Fruit fly (Drosophila melanogaster) whole organism, embryonic: ENCODE data around the gene CG18302.

ENCODE experiments used
- Atf3 ChIP-seq: fragments of 200-800 bp; sonication (Bioruptor generic); optimal IDR thresholded peaks from 3 replicates; lab custom pipeline; 2016; ENCODE audit warnings: missing biosample characterization, missing genetic modification characterization
- Bgb ChIP-seq: fragments of 200-800 bp; sonication (Bioruptor generic); IDR thresholded peaks from 2 replicates; pipeline ENCODE4 v1.3.6; 2022; ENCODE audit warnings: missing biosample characterization, missing genetic modification characterization; ENCODE audit not compliant: partially characterized antibody
- CG10431 ChIP-seq: fragments of 200-800 bp; sonication (Bioruptor generic); optimal IDR thresholded peaks from 3 replicates; lab custom pipeline; 2018; ENCODE audit warnings: missing biosample characterization, mild to moderate bottlenecking, missing genetic modification characterization
- CG11085 ChIP-seq: fragments of 200-800 bp; sonication (Bioruptor generic); IDR thresholded peaks from 2 replicates; pipeline ENCODE4 v1.3.6; 2022; ENCODE audit warnings: missing biosample characterization, missing genetic modification characterization
- CG1233 ChIP-seq: fragments of 200-800 bp; sonication (Bioruptor generic); optimal IDR thresholded peaks from 4 replicates; lab custom pipeline; 2018; ENCODE audit warnings: missing biosample characterization, mild to moderate bottlenecking, missing genetic modification characterization
- CG12769 ChIP-seq: fragments of 200-800 bp; sonication (Bioruptor generic); optimal IDR thresholded peaks from 2 replicates; lab custom pipeline; 2019; ENCODE audit warnings: missing biosample characterization, mild to moderate bottlenecking, missing genetic modification characterization, moderate library complexity
- CG13775 ChIP-seq: fragments of 200-800 bp; sonication (Bioruptor generic); optimal IDR thresholded peaks from 3 replicates; lab custom pipeline; 2017; ENCODE audit warnings: missing biosample characterization, mild to moderate bottlenecking, missing genetic modification characterization
- CG14014 ChIP-seq: fragments of 200-800 bp; sonication (Bioruptor generic); IDR thresholded peaks from 2 replicates; pipeline ENCODE4 v1.3.6; 2022; ENCODE audit warnings: missing biosample characterization, missing genetic modification characterization
- CG14667 ChIP-seq: fragments of 200-800 bp; sonication (Bioruptor generic); IDR thresholded peaks from 2 replicates; pipeline ENCODE4 v1.3.6; 2022; ENCODE audit warnings: missing biosample characterization, missing genetic modification characterization
- CG17359 ChIP-seq: fragments of 200-800 bp; sonication (Bioruptor generic); optimal IDR thresholded peaks from 3 replicates; lab custom pipeline; 2018; ENCODE audit warnings: missing biosample characterization, mild to moderate bottlenecking, missing genetic modification characterization, moderate library complexity
- CG2116 ChIP-seq: fragments of 200-800 bp; sonication (Bioruptor generic); optimal IDR thresholded peaks from 3 replicates; lab custom pipeline; 2018; ENCODE audit warnings: missing biosample characterization, mild to moderate bottlenecking, missing genetic modification characterization
- CG30020 ChIP-seq: fragments of 200-800 bp; optimal IDR thresholded peaks from 2 replicates; lab custom pipeline; 2019; ENCODE audit warnings: missing biosample characterization, mild to moderate bottlenecking, missing genetic modification characterization, moderate library complexity
- CG3847 ChIP-seq: fragments of 200-800 bp; sonication (Bioruptor generic); IDR thresholded peaks from 2 replicates; pipeline ENCODE4 v1.3.6; 2022; ENCODE audit warnings: missing biosample characterization, missing genetic modification characterization
- CG6654 ChIP-seq: fragments of 200-800 bp; sonication (Bioruptor generic); optimal IDR thresholded peaks from 2 replicates; lab custom pipeline; 2017; ENCODE audit warnings: missing biosample characterization, mild to moderate bottlenecking, missing genetic modification characterization
- CG6683 ChIP-seq: fragments of 200-800 bp; sonication (Bioruptor generic); optimal IDR thresholded peaks from 2 replicates; lab custom pipeline; 2017; ENCODE audit warnings: missing biosample characterization, mild to moderate bottlenecking, missing genetic modification characterization, missing genetic modification reagents
- CG8944 ChIP-seq: fragments of 200-800 bp; sonication (Bioruptor generic); optimal IDR thresholded peaks from 3 replicates; lab custom pipeline; 2016; ENCODE audit warnings: missing biosample characterization, missing genetic modification characterization
- CTCF ChIP-seq: fragments of 200-800 bp; sonication (Bioruptor generic); optimal IDR thresholded peaks from 2 replicates; lab custom pipeline; 2017; ENCODE audit warnings: missing biosample characterization, mild to moderate bottlenecking, missing genetic modification characterization, moderate library complexity
- E2f2 ChIP-seq: fragments of 200-800 bp; sonication (Bioruptor generic); IDR thresholded peaks from 2 replicates; pipeline ENCODE4 v1.3.6; 2022; ENCODE audit warnings: missing biosample characterization, missing genetic modification characterization
- Eip74EF ChIP-seq, 2 experiments: fragments of 200-800 bp in 1 of 2; fragments of >200 bp in 1 of 2; sonication (Bioruptor generic) in 1 of 2; optimal IDR thresholded peaks; 2 replicates each; lab custom pipeline; 2017 to 2019; ENCODE audit warnings: missing biosample characterization in 2 of 2, missing genetic modification characterization in 2 of 2, mild to moderate bottlenecking in 1 of 2, moderate library complexity in 1 of 2
- Fer1 ChIP-seq: fragments of 200-800 bp; sonication (Bioruptor generic); optimal IDR thresholded peaks from 2 replicates; lab custom pipeline; 2017; ENCODE audit warnings: missing biosample characterization, mild to moderate bottlenecking, missing genetic modification characterization
- HLH54F ChIP-seq: fragments of 200-800 bp; sonication (Bioruptor generic); optimal IDR thresholded peaks from 3 replicates; lab custom pipeline; 2016; ENCODE audit warnings: missing biosample characterization, missing genetic modification characterization
- Hmr ChIP-seq: fragments of 200-800 bp; sonication (Bioruptor generic); optimal IDR thresholded peaks from 3 replicates; lab custom pipeline; 2017; ENCODE audit warnings: mild to moderate bottlenecking, missing biosample characterization, missing genetic modification reagents, missing genetic modification characterization
- Hr3 ChIP-seq: fragments of 200-800 bp; sonication (Bioruptor generic); optimal IDR thresholded peaks from 3 replicates; lab custom pipeline; 2016; ENCODE audit warnings: missing biosample characterization, missing genetic modification characterization
- Jarid2 ChIP-seq: fragments of 200-800 bp; sonication (Bioruptor generic); optimal IDR thresholded peaks from 3 replicates; lab custom pipeline; 2017; ENCODE audit warnings: mild to moderate bottlenecking, missing biosample characterization, missing genetic modification reagents, missing genetic modification characterization
- NC2α ChIP-seq: fragments of 200-800 bp; sonication (Bioruptor generic); optimal IDR thresholded peaks from 2 replicates; lab custom pipeline; 2016; ENCODE audit warnings: missing biosample characterization, missing genetic modification characterization
- NfI ChIP-seq: fragments of 200-800 bp; sonication (Bioruptor generic); optimal IDR thresholded peaks from 3 replicates; lab custom pipeline; 2018; ENCODE audit warnings: missing biosample characterization, mild to moderate bottlenecking, missing genetic modification characterization, moderate library complexity
- Oli ChIP-seq: fragments of 200-800 bp; sonication (Bioruptor generic); optimal IDR thresholded peaks from 2 replicates; lab custom pipeline; 2018; ENCODE audit warnings: missing biosample characterization, mild to moderate bottlenecking, missing genetic modification characterization, moderate library complexity
- Rx ChIP-seq: fragments of 200-800 bp; sonication (Bioruptor generic); IDR thresholded peaks from 2 replicates; pipeline ENCODE4 v1.3.6; 2022; ENCODE audit warnings: missing biosample characterization, missing genetic modification characterization
- al ChIP-seq: fragments of 200-800 bp; sonication (Bioruptor generic); IDR thresholded peaks from 2 replicates; pipeline ENCODE4 v1.3.6; 2022; ENCODE audit warnings: missing biosample characterization, missing genetic modification characterization
- ato ChIP-seq: fragments of 200-800 bp; sonication (Bioruptor generic); IDR thresholded peaks from 2 replicates; pipeline ENCODE4 v1.3.6; 2022; ENCODE audit warnings: missing biosample characterization, missing genetic modification characterization; ENCODE audit not compliant: partially characterized antibody
- az2 ChIP-seq: fragments of 200-800 bp; sonication (Bioruptor generic); optimal IDR thresholded peaks from 3 replicates; lab custom pipeline; 2016; ENCODE audit warnings: missing biosample characterization, missing genetic modification characterization
- chn ChIP-seq: fragments of 200-800 bp; sonication (Bioruptor generic); optimal IDR thresholded peaks from 2 replicates; lab custom pipeline; 2016; ENCODE audit warnings: missing biosample characterization, missing genetic modification characterization
- exex ChIP-seq: fragments of 200-800 bp; sonication (Bioruptor generic); optimal IDR thresholded peaks from 4 replicates; lab custom pipeline; 2018; ENCODE audit warnings: missing biosample characterization, mild to moderate bottlenecking, missing genetic modification characterization, moderate library complexity
- eyg ChIP-seq: fragments of 200-800 bp; sonication (Bioruptor generic); optimal IDR thresholded peaks from 3 replicates; lab custom pipeline; 2016; ENCODE audit warnings: missing biosample characterization, missing genetic modification characterization
- fru ChIP-seq: fragments of >200 bp; optimal IDR thresholded peaks from 2 replicates; lab custom pipeline; 2017
- gcm2 ChIP-seq: fragments of 200-800 bp; sonication (Bioruptor generic); optimal IDR thresholded peaks from 2 replicates; lab custom pipeline; 2016; ENCODE audit warnings: missing biosample characterization, missing genetic modification characterization
- klu ChIP-seq: fragments of 200-800 bp; sonication (Bioruptor generic); IDR thresholded peaks from 2 replicates; pipeline ENCODE4 v1.3.6; 2022; ENCODE audit warnings: missing biosample characterization, missing genetic modification characterization
- lov ChIP-seq, 2 experiments: fragments of 200-800 bp in 1 of 2; fragments of >200 bp in 1 of 2; sonication (Bioruptor generic) in 1 of 2; IDR thresholded peaks in 1 of 2; optimal IDR thresholded peaks in 1 of 2; 2 replicates in 1 of 2; 3 replicates in 1 of 2; pipeline versions ENCODE4 v1.3.6 to Lab custom; 2017 to 2022; ENCODE audit warnings: missing biosample characterization in 1 of 2, missing genetic modification characterization in 1 of 2
- luna ChIP-seq: fragments of 200-800 bp; sonication (Bioruptor generic); optimal IDR thresholded peaks from 2 replicates; lab custom pipeline; 2016; ENCODE audit warnings: missing biosample characterization, missing genetic modification characterization
- mld ChIP-seq: fragments of 200-800 bp; sonication (Bioruptor generic); IDR thresholded peaks from 3 replicates; pipeline ENCODE4 v1.3.6; 2022; ENCODE audit warnings: missing biosample characterization, missing genetic modification characterization; ENCODE audit not compliant: partially characterized antibody
- nerfin-1 ChIP-seq: fragments of 200-800 bp; sonication (Bioruptor generic); optimal IDR thresholded peaks from 3 replicates; lab custom pipeline; 2019; ENCODE audit warnings: missing biosample characterization, mild to moderate bottlenecking, missing genetic modification characterization, moderate library complexity
- phol ChIP-seq: fragments of 200-800 bp; sonication (Bioruptor generic); optimal IDR thresholded peaks from 3 replicates; lab custom pipeline; 2018; ENCODE audit warnings: missing biosample characterization, mild to moderate bottlenecking, missing genetic modification characterization, moderate library complexity
- psq ChIP-seq: fragments of 200-800 bp; sonication (Bioruptor generic); optimal IDR thresholded peaks from 2 replicates; lab custom pipeline; 2017; ENCODE audit warnings: missing biosample characterization, missing genetic modification characterization
- ranshi ChIP-seq: fragments of 200-800 bp; sonication (Bioruptor generic); IDR thresholded peaks from 2 replicates; pipeline ENCODE4 v1.3.6; 2022; ENCODE audit warnings: missing biosample characterization, missing genetic modification characterization
- repo ChIP-seq: fragments of 200-800 bp; sonication (Bioruptor generic); optimal IDR thresholded peaks from 2 replicates; lab custom pipeline; 2016; ENCODE audit warnings: missing biosample characterization, missing genetic modification characterization
- sc ChIP-seq, 3 experiments: fragments of >200 bp in 2 of 3; fragments of 200-800 bp in 1 of 3; sonication (Bioruptor generic) in 1 of 3; optimal IDR thresholded peaks; 2 replicates in 2 of 3; 3 replicates in 1 of 3; lab custom pipeline; 2017; ENCODE audit warnings: mild to moderate bottlenecking in 1 of 3, missing biosample characterization in 1 of 3, missing genetic modification characterization in 1 of 3, missing genetic modification reagents in 1 of 3
- sqz ChIP-seq: fragments of 200-800 bp; sonication (Bioruptor generic); optimal IDR thresholded peaks from 3 replicates; lab custom pipeline; 2018; ENCODE audit warnings: missing biosample characterization, mild to moderate bottlenecking, missing genetic modification characterization
- ssp ChIP-seq: fragments of 200-800 bp; sonication (Bioruptor generic); IDR thresholded peaks from 2 replicates; pipeline ENCODE4 v1.3.6; 2022; ENCODE audit warnings: missing biosample characterization, missing genetic modification characterization
- unc-4 ChIP-seq: fragments of 200-800 bp; sonication (Bioruptor generic); IDR thresholded peaks from 2 replicates; pipeline ENCODE4 v1.3.6; 2022; ENCODE audit warnings: missing biosample characterization, missing genetic modification characterization; ENCODE audit not compliant: partially characterized antibody
- zfh1 ChIP-seq: fragments of 200-800 bp; sonication (Bioruptor generic); IDR thresholded peaks from 3 replicates; pipeline ENCODE4 v1.3.6; 2022; ENCODE audit warnings: missing biosample characterization, missing genetic modification characterization

Gene CG18302

dm6 chr2L:10543048-10543752, 9.1 kb downstream of the CG18302 start:
- peak; percentile 73 for TF ChIP-seq phol (tag; lab: Kevin White, UChicago)
- no peak for TF ChIP-seq CG8944
- peak; percentile 12 for TF ChIP-seq sqz (GFP tag; lab: Kevin White, UChicago)
- no peak for TF ChIP-seq CTCF (GFP tag; lab: Kevin White, UChicago)
- no peak for TF ChIP-seq CG14014 (GFP tag; lab: Robert Waterston, UW)
- 0 out of 3 replicates have a peak, but pooled peaks have one; percentile 28 for TF ChIP-seq zfh1 (GFP tag; lab: Robert Waterston, UW)
- no peak for TF ChIP-seq E2f2 (GFP tag; lab: Robert Waterston, UW)
- no peak for TF ChIP-seq Atf3 (GFP tag; lab: Kevin White, UChicago)
- TF ChIP-seq Rx (GFP tag; lab: Robert Waterston, UW): no peak
- TF ChIP-seq Eip74EF (GFP tag; optimal IDR thresholded peaks at IDR 0.05; lab: Kevin White, UChicago): peak in 1 of 2 experiments; percentile 52
- peak; percentile 17; the same call in 1 of the 2 replicates for TF ChIP-seq ssp (GFP tag; lab: Robert Waterston, UW)
- no peak for TF ChIP-seq CG11085 (GFP tag; lab: Robert Waterston, UW)
- no peak for TF ChIP-seq CG30020 (tag; lab: Kevin White, UChicago)
- peak; percentile 21 for TF ChIP-seq CG1233 (GFP tag; lab: Kevin White, UChicago)
- TF ChIP-seq CG3847: no peak
- TF ChIP-seq Oli (tag; lab: Kevin White, UChicago): peak; percentile 60
- no peak for TF ChIP-seq CG10431
- TF ChIP-seq mld (GFP tag; lab: Robert Waterston, UW): no peak
- peak; percentile 39 for TF ChIP-seq nerfin-1 (tag; lab: Kevin White, UChicago)
- TF ChIP-seq exex (tag; lab: Kevin White, UChicago): no peak
- TF ChIP-seq CG12769 (tag; lab: Kevin White, UChicago): peak; percentile 7
- TF ChIP-seq unc-4: no peak
- TF ChIP-seq Hr3 (GFP tag; lab: Kevin White, UChicago): peak; percentile 69
- TF ChIP-seq lov (optimal IDR thresholded peaks at IDR 0.05; lab: Kevin White, UChicago): no peak
- TF ChIP-seq lov (GFP tag; IDR thresholded peaks at IDR 0.05; lab: Robert Waterston, UW): no peak
- TF ChIP-seq CG14667 (GFP tag; lab: Robert Waterston, UW): no peak
- no peak for TF ChIP-seq sc (optimal IDR thresholded peaks at IDR 0.05; lab: Kevin White, UChicago)
- peak; percentile 18 for TF ChIP-seq sc (GFP tag; optimal IDR thresholded peaks at IDR 0.05; lab: Kevin White, UChicago)
- TF ChIP-seq Bgb (GFP tag; lab: Robert Waterston, UW): no peak
- no peak for TF ChIP-seq klu (GFP tag; lab: Robert Waterston, UW)
- TF ChIP-seq luna (GFP tag; lab: Kevin White, UChicago): no peak
- no peak for TF ChIP-seq al (GFP tag; lab: Robert Waterston, UW)
- no peak for TF ChIP-seq gcm2 (GFP tag; lab: Kevin White, UChicago)
- no peak for TF ChIP-seq ranshi (GFP tag; lab: Robert Waterston, UW)
- no peak for TF ChIP-seq eyg
- TF ChIP-seq ato (GFP tag; lab: Robert Waterston, UW): no peak
- TF ChIP-seq Hmr: no peak
- no peak for TF ChIP-seq psq (GFP tag; lab: Kevin White, UChicago)
- peak; percentile 35 for TF ChIP-seq az2 (GFP tag; lab: Kevin White, UChicago)
- TF ChIP-seq CG6683 (GFP tag; lab: Kevin White, UChicago): no peak
- TF ChIP-seq NfI: no peak
- TF ChIP-seq Fer1: no peak
- no peak for TF ChIP-seq NC2α (GFP tag; lab: Kevin White, UChicago)
- TF ChIP-seq CG13775 (GFP tag; lab: Kevin White, UChicago): peak; percentile 10
- TF ChIP-seq CG2116 (GFP tag; lab: Kevin White, UChicago): no peak
- no peak for TF ChIP-seq chn (GFP tag; lab: Kevin White, UChicago)
- no peak for TF ChIP-seq fru (lab: Kevin White, UChicago)
- no peak for TF ChIP-seq Jarid2
- TF ChIP-seq CG6654 (GFP tag; lab: Kevin White, UChicago): no peak
- TF ChIP-seq HLH54F: no peak
- TF ChIP-seq repo (GFP tag; lab: Kevin White, UChicago): no peak
- TF ChIP-seq CG17359 (tag; lab: Kevin White, UChicago): peak; percentile 56
